Fruit fly (Drosophila melanogaster) whole organism, embryonic: ENCODE results near the gene CG46456.

Experiments used
- CG10209 ChIP-seq: fragments of 200-800 bp; sonication (Bioruptor generic); optimal IDR thresholded peaks from 3 replicates; lab custom pipeline; 2017; ENCODE audit warnings: missing biosample characterization, mild to moderate bottlenecking, missing genetic modification characterization, missing genetic modification reagents
- CG10959 ChIP-seq: fragments of 200-800 bp; sonication (Bioruptor generic); IDR thresholded peaks from 2 replicates; pipeline ENCODE4 v1.3.6; 2022; ENCODE audit warnings: missing biosample characterization, missing genetic modification characterization
- CG11504 ChIP-seq: fragments of 200-800 bp; sonication (Bioruptor generic); optimal IDR thresholded peaks from 3 replicates; lab custom pipeline; 2019; ENCODE audit warnings: missing biosample characterization, mild to moderate bottlenecking, missing genetic modification characterization, moderate library complexity
- CG11695 ChIP-seq: fragments of 200-800 bp; sonication (Bioruptor generic); IDR thresholded peaks from 3 replicates; pipeline ENCODE4 v1.3.6; 2022; ENCODE audit warnings: missing biosample characterization, missing genetic modification characterization
- CG12391 ChIP-seq: fragments of 200-800 bp; sonication (Bioruptor generic); optimal IDR thresholded peaks from 3 replicates; lab custom pipeline; 2018; ENCODE audit warnings: missing biosample characterization, mild to moderate bottlenecking, missing genetic modification characterization, moderate library complexity
- CG12744 ChIP-seq: fragments of 200-800 bp; sonication (Bioruptor generic); optimal IDR thresholded peaks from 2 replicates; lab custom pipeline; 2016; ENCODE audit warnings: missing biosample characterization, missing genetic modification characterization
- CG1603 ChIP-seq: fragments of 200-800 bp; sonication (Bioruptor generic); optimal IDR thresholded peaks from 2 replicates; lab custom pipeline; 2019; ENCODE audit warnings: missing biosample characterization, mild to moderate bottlenecking, missing genetic modification characterization, moderate library complexity
- CG16779 ChIP-seq: fragments of 200-800 bp; sonication (Bioruptor generic); IDR thresholded peaks from 2 replicates; pipeline ENCODE4 v1.3.6; 2022; ENCODE audit warnings: missing biosample characterization, missing genetic modification characterization
- CG16863 ChIP-seq: fragments of 200-800 bp; sonication (Bioruptor generic); optimal IDR thresholded peaks from 3 replicates; lab custom pipeline; 2016; ENCODE audit warnings: missing biosample characterization, missing genetic modification characterization
- CG17829 ChIP-seq: fragments of 200-800 bp; optimal IDR thresholded peaks from 2 replicates; lab custom pipeline; 2019; ENCODE audit warnings: missing biosample characterization, mild to moderate bottlenecking, missing genetic modification characterization, moderate library complexity
- CG18599 ChIP-seq: fragments of 200-800 bp; sonication (Bioruptor generic); optimal IDR thresholded peaks from 3 replicates; lab custom pipeline; 2017; ENCODE audit warnings: missing biosample characterization, missing genetic modification characterization, mild to moderate bottlenecking, moderate library complexity, missing genetic modification reagents
- CG18764 ChIP-seq: fragments of 200-800 bp; sonication (Bioruptor generic); optimal IDR thresholded peaks from 3 replicates; lab custom pipeline; 2016; ENCODE audit warnings: missing biosample characterization, missing genetic modification characterization
- CG2202 ChIP-seq: fragments of 200-800 bp; sonication (Bioruptor generic); optimal IDR thresholded peaks from 2 replicates; lab custom pipeline; 2018; ENCODE audit warnings: missing biosample characterization, mild to moderate bottlenecking, missing genetic modification characterization
- CG3163 ChIP-seq: fragments of 200-800 bp; sonication (Bioruptor generic); optimal IDR thresholded peaks from 3 replicates; lab custom pipeline; 2016; ENCODE audit warnings: missing biosample characterization, missing genetic modification characterization
- CG34376 ChIP-seq: fragments of 200-800 bp; sonication (Bioruptor generic); optimal IDR thresholded peaks from 2 replicates; lab custom pipeline; 2018; ENCODE audit warnings: missing biosample characterization, mild to moderate bottlenecking, missing genetic modification characterization
- CG7357 ChIP-seq: fragments of 200-800 bp; sonication (Bioruptor generic); IDR thresholded peaks from 3 replicates; pipeline ENCODE4 v1.3.6; 2022; ENCODE audit warnings: missing biosample characterization, missing genetic modification characterization
- CG8290 ChIP-seq, 3 experiments: fragments of 200-800 bp; sonication (Bioruptor generic); optimal IDR thresholded peaks; 2 replicates each; lab custom pipeline; 2016 to 2019; ENCODE audit warnings: missing biosample characterization in 3 of 3, missing genetic modification characterization in 3 of 3, mild to moderate bottlenecking in 2 of 3, moderate library complexity in 1 of 3
- CG8765 ChIP-seq: fragments of 200-800 bp; sonication (Bioruptor generic); IDR thresholded peaks from 2 replicates; pipeline ENCODE4 v1.3.6; 2022; ENCODE audit warnings: missing biosample characterization, missing genetic modification characterization
- CG9727 ChIP-seq: fragments of 200-800 bp; sonication (Bioruptor generic); optimal IDR thresholded peaks from 3 replicates; lab custom pipeline; 2017; ENCODE audit warnings: missing biosample characterization, mild to moderate bottlenecking, missing genetic modification characterization
- D19B ChIP-seq: fragments of 200-800 bp; sonication (Bioruptor generic); optimal IDR thresholded peaks from 2 replicates; lab custom pipeline; 2017; ENCODE audit warnings: missing biosample characterization, mild to moderate bottlenecking, missing genetic modification characterization
- Dll ChIP-seq: fragments of 200-800 bp; sonication (Bioruptor generic); IDR thresholded peaks from 4 replicates; pipeline ENCODE4 v1.3.6; 2022; ENCODE audit warnings: missing biosample characterization, missing genetic modification characterization; ENCODE audit not compliant: partially characterized antibody
- E2f2 ChIP-seq: fragments of 200-800 bp; sonication (Bioruptor generic); IDR thresholded peaks from 2 replicates; pipeline ENCODE4 v1.3.6; 2022; ENCODE audit warnings: missing biosample characterization, missing genetic modification characterization
- Ets65A ChIP-seq: fragments of 200-800 bp; sonication (Bioruptor generic); peaks from one replicate; lab custom pipeline; 2016; ENCODE audit warnings: missing biosample characterization, missing genetic modification characterization
- Gsc ChIP-seq: fragments of 200-800 bp; sonication (Bioruptor generic); IDR thresholded peaks from 2 replicates; pipeline ENCODE4 v1.3.6; 2022; ENCODE audit warnings: missing biosample characterization, missing genetic modification characterization
- HLH54F ChIP-seq: fragments of 200-800 bp; sonication (Bioruptor generic); optimal IDR thresholded peaks from 3 replicates; lab custom pipeline; 2016; ENCODE audit warnings: missing biosample characterization, missing genetic modification characterization
- Hand ChIP-seq: fragments of 200-800 bp; sonication (Bioruptor generic); optimal IDR thresholded peaks from 2 replicates; lab custom pipeline; 2017; ENCODE audit warnings: mild to moderate bottlenecking, missing biosample characterization, missing genetic modification reagents, missing genetic modification characterization
- Hr3 ChIP-seq: fragments of 200-800 bp; sonication (Bioruptor generic); optimal IDR thresholded peaks from 3 replicates; lab custom pipeline; 2016; ENCODE audit warnings: missing biosample characterization, missing genetic modification characterization
- MESR4 ChIP-seq: fragments of 200-800 bp; sonication (Bioruptor generic); optimal IDR thresholded peaks from 2 replicates; lab custom pipeline; 2018; ENCODE audit warnings: missing biosample characterization, mild to moderate bottlenecking, missing genetic modification characterization, moderate library complexity
- Mes4 ChIP-seq: fragments of 200-800 bp; sonication (Bioruptor generic); optimal IDR thresholded peaks from 2 replicates; lab custom pipeline; 2016; ENCODE audit warnings: missing biosample characterization, missing genetic modification characterization
- Nf-YB ChIP-seq: fragments of 200-800 bp; sonication (Bioruptor generic); optimal IDR thresholded peaks from 3 replicates; lab custom pipeline; 2019; ENCODE audit warnings: missing biosample characterization, mild to moderate bottlenecking, missing genetic modification characterization, moderate library complexity
- Sry-β ChIP-seq: fragments of 200-800 bp; sonication (Bioruptor generic); optimal IDR thresholded peaks from 2 replicates; lab custom pipeline; 2018; ENCODE audit warnings: missing biosample characterization, mild to moderate bottlenecking, missing genetic modification characterization, moderate library complexity
- Sry-δ ChIP-seq: fragments of 200-800 bp; sonication (Bioruptor generic); optimal IDR thresholded peaks from 2 replicates; lab custom pipeline; 2016; ENCODE audit warnings: missing biosample characterization, missing genetic modification characterization
- TFAM ChIP-seq: fragments of 200-800 bp; sonication (Bioruptor generic); optimal IDR thresholded peaks from 2 replicates; lab custom pipeline; 2017; ENCODE audit warnings: missing biosample characterization, missing genetic modification characterization, inconsistent platforms
- Tbp ChIP-seq: fragments of >200 bp; optimal IDR thresholded peaks from 2 replicates; lab custom pipeline; 2018; ENCODE audit warnings: missing biosample characterization, missing genetic modification characterization
- Xrp1 ChIP-seq: fragments of 200-800 bp; sonication (Bioruptor generic); IDR thresholded peaks from 2 replicates; pipeline ENCODE4 v1.3.6; 2022; ENCODE audit warnings: missing biosample characterization, missing genetic modification characterization
- ac ChIP-seq: fragments of 200-800 bp; sonication (Bioruptor generic); optimal IDR thresholded peaks from 3 replicates; lab custom pipeline; 2017; ENCODE audit warnings: missing biosample characterization, mild to moderate bottlenecking, missing genetic modification characterization
- ase ChIP-seq: fragments of 200-800 bp; sonication (Bioruptor generic); IDR thresholded peaks from 3 replicates; pipeline ENCODE4 v1.3.6; 2022; ENCODE audit warnings: missing biosample characterization, missing genetic modification characterization
- bsh ChIP-seq, 2 experiments: fragments of 200-800 bp; sonication (Bioruptor generic); optimal IDR thresholded peaks; 2 replicates each; lab custom pipeline; 2017 to 2018; ENCODE audit warnings: mild to moderate bottlenecking in 2 of 2, missing biosample characterization in 2 of 2, missing genetic modification characterization in 2 of 2, moderate library complexity in 1 of 2
- cad ChIP-seq: fragments of >200 bp; optimal IDR thresholded peaks from 2 replicates; lab custom pipeline; 2017; ENCODE audit warnings: missing biosample characterization, missing genetic modification characterization
- chinmo ChIP-seq: fragments of 200-800 bp; sonication (Bioruptor generic); IDR thresholded peaks from 4 replicates; pipeline ENCODE4 v1.3.6; 2022; ENCODE audit warnings: missing biosample characterization, missing genetic modification characterization; ENCODE audit not compliant: partially characterized antibody
- dm ChIP-seq: fragments of 200-800 bp; sonication (Bioruptor generic); optimal IDR thresholded peaks from 3 replicates; lab custom pipeline; 2016; ENCODE audit warnings: missing biosample characterization, missing genetic modification characterization
- dpn ChIP-seq, 2 experiments: fragments of 200-800 bp; sonication (Bioruptor generic); optimal IDR thresholded peaks; 3 replicates each; lab custom pipeline; 2016; ENCODE audit warnings: missing biosample characterization in 2 of 2, missing genetic modification characterization in 2 of 2
- fd102C ChIP-seq: fragments of 200-800 bp; sonication (Bioruptor generic); optimal IDR thresholded peaks from 2 replicates; lab custom pipeline; 2018; ENCODE audit warnings: missing biosample characterization, mild to moderate bottlenecking, missing genetic modification characterization, moderate library complexity
- grau ChIP-seq: fragments of 200-800 bp; optimal IDR thresholded peaks from 3 replicates; lab custom pipeline; 2019; ENCODE audit warnings: missing biosample characterization, mild to moderate bottlenecking, missing genetic modification characterization, moderate library complexity
- luna ChIP-seq: fragments of 200-800 bp; sonication (Bioruptor generic); optimal IDR thresholded peaks from 2 replicates; lab custom pipeline; 2016; ENCODE audit warnings: missing biosample characterization, missing genetic modification characterization
- nmo ChIP-seq: fragments of 200-800 bp; sonication (Bioruptor generic); optimal IDR thresholded peaks from 2 replicates; lab custom pipeline; 2018; ENCODE audit warnings: missing biosample characterization, mild to moderate bottlenecking, missing genetic modification characterization, moderate library complexity
- nom ChIP-seq: fragments of 200-800 bp; sonication (Bioruptor generic); optimal IDR thresholded peaks from 2 replicates; lab custom pipeline; 2017; ENCODE audit warnings: missing biosample characterization, missing genetic modification characterization, mild to moderate bottlenecking, moderate library complexity, missing genetic modification reagents
- salm ChIP-seq: fragments of 200-800 bp; sonication (Bioruptor generic); optimal IDR thresholded peaks from 2 replicates; lab custom pipeline; 2018; ENCODE audit warnings: missing biosample characterization, mild to moderate bottlenecking, missing genetic modification characterization
- sens ChIP-seq: fragments of 200-800 bp; sonication (Bioruptor generic); peaks from one replicate; lab custom pipeline; 2016; ENCODE audit warnings: missing biosample characterization, missing genetic modification characterization
- shn ChIP-seq: fragments of 200-800 bp; sonication (Bioruptor generic); optimal IDR thresholded peaks from 3 replicates; lab custom pipeline; 2016; ENCODE audit warnings: missing biosample characterization, missing genetic modification characterization

Gene CG46456

dm6 chr3L:5352684-5353322 is 2.3 kb downstream of the CG46456 start (continued):
- TF ChIP-seq CG16779 (GFP tag; lab: Robert Waterston, UW) (no peak), CG10209 (peak; percentile 14), Hr3 (GFP tag; lab: Kevin White, UChicago) (peak; percentile 18), shn (GFP tag; lab: Kevin White, UChicago) (no peak), Dll (GFP tag; lab: Robert Waterston, UW) (no peak), luna (GFP tag; lab: Kevin White, UChicago) (no peak), fd102C (GFP tag; lab: Kevin White, UChicago) (peak; percentile 73), Sry-β (GFP tag; lab: Kevin White, UChicago) (no peak), CG10959 (GFP tag; lab: Robert Waterston, UW) (peak; percentile 76), ase (GFP tag; lab: Robert Waterston, UW) (peak; percentile 49; the same call in 1 of the 3 replicates), Nf-YB (GFP tag; lab: Kevin White, UChicago) (no peak), Mes4 (GFP tag; lab: Kevin White, UChicago) (no peak), TFAM (GFP tag; lab: Kevin White, UChicago) (no peak), cad (peak; percentile 8), HLH54F (GFP tag; lab: Kevin White, UChicago) (no peak), CG11695 (peak; percentile 60; the same call in 2 of the 3 replicates), CG17829 (peak; percentile 76), CG1603 (peak; percentile 53), CG3163 (no peak), salm (no peak), Xrp1 (peak; percentile 82), D19B (GFP tag; lab: Kevin White, UChicago) (no peak), Sry-δ (GFP tag; lab: Kevin White, UChicago) (no peak), bsh (GFP tag; optimal IDR thresholded peaks at IDR 0.05; lab: Kevin White, UChicago) (peak; percentile 19 to 42), sens (GFP tag; lab: Kevin White, UChicago) (peak; percentile 95), nmo (GFP tag; lab: Kevin White, UChicago) (peak; percentile 46), CG2202 (tag; lab: Kevin White, UChicago) (peak; percentile 1), CG18599 (GFP tag; lab: Kevin White, UChicago) (peak; percentile 14), Tbp (GFP tag; lab: Kevin White, UChicago) (no peak), E2f2 (GFP tag; lab: Robert Waterston, UW) (no peak), CG12391 (tag; lab: Kevin White, UChicago) (peak; percentile 40), MESR4 (no peak), dpn (GFP tag; optimal IDR thresholded peaks at IDR 0.05; lab: Kevin White, UChicago) (peak in 1 of 2 experiments; percentile 7), CG8290 (GFP tag; optimal IDR thresholded peaks at IDR 0.05; lab: Kevin White, UChicago) (no peak), CG8290 (tag; optimal IDR thresholded peaks at IDR 0.05; lab: Kevin White, UChicago) (no peak), CG7357 (GFP tag; lab: Robert Waterston, UW) (no peak), dm (GFP tag; lab: Kevin White, UChicago) (no peak), ac (peak; percentile 23), chinmo (GFP tag; lab: Robert Waterston, UW) (no peak), Hand (no peak), Gsc (GFP tag; lab: Robert Waterston, UW) (no peak), Ets65A (GFP tag; lab: Kevin White, UChicago) (no peak), CG9727 (peak; percentile 55), CG16863 (GFP tag; lab: Kevin White, UChicago) (no peak), CG34376 (GFP tag; lab: Kevin White, UChicago) (no peak), CG8765 (GFP tag; lab: Robert Waterston, UW) (peak; percentile 88), CG11504 (tag; lab: Kevin White, UChicago) (peak; percentile 45), grau (tag; lab: Kevin White, UChicago) (peak; percentile 96), CG18764 (GFP tag; lab: Kevin White, UChicago) (no peak), CG12744 (no peak), nom (GFP tag; lab: Kevin White, UChicago) (peak; percentile 91)
